Fruit fly (Drosophila melanogaster) whole organism, embryonic: ENCODE results near the gene kek6.

Experiments
- Atf-2 ChIP-seq: fragments of 200-800 bp; sonication (Bioruptor generic); optimal IDR thresholded peaks from 2 replicates; lab custom pipeline; 2016; ENCODE audit warnings: missing biosample characterization, missing genetic modification characterization
- Atf3 ChIP-seq: fragments of 200-800 bp; sonication (Bioruptor generic); optimal IDR thresholded peaks from 3 replicates; lab custom pipeline; 2016; ENCODE audit warnings: missing biosample characterization, missing genetic modification characterization
- CG10565 ChIP-seq: fragments of 200-800 bp; sonication (Bioruptor generic); optimal IDR thresholded peaks from 3 replicates; lab custom pipeline; 2016; ENCODE audit warnings: missing biosample characterization, mild to moderate bottlenecking, missing genetic modification characterization
- CG10959 ChIP-seq: fragments of 200-800 bp; sonication (Bioruptor generic); IDR thresholded peaks from 2 replicates; pipeline ENCODE4 v1.3.6; 2022; ENCODE audit warnings: missing biosample characterization, missing genetic modification characterization
- CG11398 ChIP-seq: fragments of 200-800 bp; sonication (Bioruptor generic); optimal IDR thresholded peaks from 2 replicates; lab custom pipeline; 2016; ENCODE audit warnings: missing biosample characterization, missing genetic modification characterization
- CG11560 ChIP-seq: fragments of 200-800 bp; sonication (Bioruptor generic); IDR thresholded peaks from 3 replicates; pipeline ENCODE4 v1.3.6; 2022; ENCODE audit warnings: missing biosample characterization, missing genetic modification characterization
- CG12104 ChIP-seq: fragments of 200-800 bp; sonication (Bioruptor generic); optimal IDR thresholded peaks from 3 replicates; lab custom pipeline; 2016; ENCODE audit warnings: missing biosample characterization, missing genetic modification characterization
- CG12744 ChIP-seq: fragments of 200-800 bp; sonication (Bioruptor generic); optimal IDR thresholded peaks from 2 replicates; lab custom pipeline; 2016; ENCODE audit warnings: missing biosample characterization, missing genetic modification characterization
- CG14860 ChIP-seq: fragments of 200-800 bp; sonication (Bioruptor generic); IDR thresholded peaks from 3 replicates; pipeline ENCODE4 v1.3.6; 2022; ENCODE audit warnings: missing biosample characterization, missing genetic modification characterization; ENCODE audit not compliant: partially characterized antibody
- CG15514 ChIP-seq: fragments of 200-800 bp; sonication (Bioruptor generic); optimal IDR thresholded peaks from 3 replicates; lab custom pipeline; 2017; ENCODE audit warnings: missing biosample characterization, missing genetic modification characterization, mild to moderate bottlenecking, moderate library complexity, missing genetic modification reagents
- CG1603 ChIP-seq: fragments of 200-800 bp; sonication (Bioruptor generic); optimal IDR thresholded peaks from 2 replicates; lab custom pipeline; 2019; ENCODE audit warnings: missing biosample characterization, mild to moderate bottlenecking, missing genetic modification characterization, moderate library complexity
- CG16863 ChIP-seq: fragments of 200-800 bp; sonication (Bioruptor generic); optimal IDR thresholded peaks from 3 replicates; lab custom pipeline; 2016; ENCODE audit warnings: missing biosample characterization, missing genetic modification characterization
- CG2120 ChIP-seq: fragments of 200-800 bp; sonication (Bioruptor generic); optimal IDR thresholded peaks from 3 replicates; lab custom pipeline; 2016; ENCODE audit warnings: missing biosample characterization, missing genetic modification characterization
- CG3065 ChIP-seq: fragments of 200-800 bp; sonication (Bioruptor generic); optimal IDR thresholded peaks from 2 replicates; lab custom pipeline; 2016; ENCODE audit warnings: missing biosample characterization, missing genetic modification characterization
- CG34422 ChIP-seq: fragments of 200-800 bp; sonication (Bioruptor generic); IDR thresholded peaks from 3 replicates; pipeline ENCODE4 v1.3.6; 2022; ENCODE audit warnings: missing biosample characterization, missing genetic modification characterization
- CG4424 ChIP-seq: fragments of 200-800 bp; sonication (Bioruptor generic); optimal IDR thresholded peaks from 3 replicates; lab custom pipeline; 2016; ENCODE audit warnings: missing biosample characterization, missing genetic modification characterization
- CG4617 ChIP-seq: fragments of 200-800 bp; sonication (Bioruptor generic); optimal IDR thresholded peaks from 3 replicates; lab custom pipeline; 2016; ENCODE audit warnings: missing biosample characterization, missing genetic modification characterization, borderline replicate concordance
- CG6791 ChIP-seq: fragments of 200-800 bp; sonication (Bioruptor generic); IDR thresholded peaks from 3 replicates; pipeline ENCODE4 v1.3.6; 2022; ENCODE audit warnings: missing biosample characterization, missing genetic modification characterization; ENCODE audit not compliant: partially characterized antibody
- CG7372 ChIP-seq: fragments of 200-800 bp; sonication (Bioruptor generic); IDR thresholded peaks from 2 replicates; pipeline ENCODE4 v1.3.6; 2022; ENCODE audit warnings: missing biosample characterization, missing genetic modification characterization
- CHES-1-like ChIP-seq: fragments of 200-800 bp; sonication (Bioruptor generic); optimal IDR thresholded peaks from 2 replicates; lab custom pipeline; 2016; ENCODE audit warnings: missing biosample characterization, missing genetic modification characterization
- Camta ChIP-seq: fragments of 200-800 bp; sonication (Bioruptor generic); optimal IDR thresholded peaks from 2 replicates; lab custom pipeline; 2016; ENCODE audit warnings: missing biosample characterization, missing genetic modification characterization
- D ChIP-seq, 2 experiments: fragments of 200-800 bp in 1 of 2; fragments of >200 bp in 1 of 2; sonication (Bioruptor generic) in 1 of 2; optimal IDR thresholded peaks; 2 replicates in 1 of 2; 3 replicates in 1 of 2; lab custom pipeline; 2017; ENCODE audit warnings: mild to moderate bottlenecking in 1 of 2, missing biosample characterization in 1 of 2, missing genetic modification characterization in 1 of 2, missing genetic modification reagents in 1 of 2
- Doc3 ChIP-seq: fragments of 200-800 bp; sonication (Bioruptor generic); IDR thresholded peaks from 3 replicates; pipeline ENCODE4 v1.3.6; 2022; ENCODE audit warnings: missing biosample characterization, missing genetic modification characterization; ENCODE audit not compliant: partially characterized antibody
- Jarid2 ChIP-seq: fragments of 200-800 bp; sonication (Bioruptor generic); optimal IDR thresholded peaks from 3 replicates; lab custom pipeline; 2017; ENCODE audit warnings: mild to moderate bottlenecking, missing biosample characterization, missing genetic modification reagents, missing genetic modification characterization
- MTF-1 ChIP-seq: fragments of 200-800 bp; sonication (Bioruptor generic); optimal IDR thresholded peaks from 2 replicates; lab custom pipeline; 2018; ENCODE audit warnings: missing biosample characterization, mild to moderate bottlenecking, missing genetic modification characterization, borderline replicate concordance
- Pdp1 ChIP-seq, 2 experiments: fragments of 200-800 bp; sonication (Bioruptor generic); optimal IDR thresholded peaks; 3 replicates each; lab custom pipeline; 2016; ENCODE audit warnings: missing biosample characterization in 2 of 2, missing genetic modification characterization in 2 of 2, mild to moderate bottlenecking in 1 of 2, moderate library complexity in 1 of 2
- Ravus ChIP-seq: fragments of 200-800 bp; sonication (Bioruptor generic); IDR thresholded peaks from 2 replicates; pipeline ENCODE4 v1.3.6; 2022; ENCODE audit warnings: missing biosample characterization, missing genetic modification characterization
- Rx ChIP-seq: fragments of 200-800 bp; sonication (Bioruptor generic); IDR thresholded peaks from 2 replicates; pipeline ENCODE4 v1.3.6; 2022; ENCODE audit warnings: missing biosample characterization, missing genetic modification characterization
- Six4 ChIP-seq: fragments of 200-800 bp; sonication (Bioruptor generic); optimal IDR thresholded peaks from 2 replicates; lab custom pipeline; 2016; ENCODE audit warnings: missing biosample characterization, missing genetic modification characterization
- ap ChIP-seq: fragments of 200-800 bp; sonication (Bioruptor generic); IDR thresholded peaks from 2 replicates; pipeline ENCODE4 v1.3.6; 2022; ENCODE audit warnings: missing biosample characterization, missing genetic modification characterization
- btn ChIP-seq: fragments of 200-800 bp; sonication (Bioruptor generic); optimal IDR thresholded peaks from 2 replicates; lab custom pipeline; 2016; ENCODE audit warnings: missing biosample characterization, missing genetic modification characterization
- cad ChIP-seq: fragments of >200 bp; optimal IDR thresholded peaks from 2 replicates; lab custom pipeline; 2017; ENCODE audit warnings: missing biosample characterization, missing genetic modification characterization
- chinmo ChIP-seq: fragments of 200-800 bp; sonication (Bioruptor generic); IDR thresholded peaks from 4 replicates; pipeline ENCODE4 v1.3.6; 2022; ENCODE audit warnings: missing biosample characterization, missing genetic modification characterization; ENCODE audit not compliant: partially characterized antibody
- ci ChIP-seq: fragments of 200-800 bp; sonication (Bioruptor generic); IDR thresholded peaks from 3 replicates; pipeline ENCODE4 v1.3.6; 2022; ENCODE audit warnings: missing biosample characterization, missing genetic modification characterization
- dimm ChIP-seq: fragments of 200-800 bp; sonication (Bioruptor generic); IDR thresholded peaks from 2 replicates; pipeline ENCODE4 v1.3.6; 2022; ENCODE audit warnings: missing biosample characterization, missing genetic modification characterization
- hb ChIP-seq: fragments of 200-800 bp; sonication (Bioruptor generic); IDR thresholded peaks from 3 replicates; pipeline ENCODE4 v1.3.6; 2022; ENCODE audit warnings: missing biosample characterization, missing genetic modification characterization; ENCODE audit not compliant: partially characterized antibody
- inv ChIP-seq: fragments of 200-800 bp; sonication (Bioruptor generic); IDR thresholded peaks from 2 replicates; pipeline ENCODE4 v1.3.6; 2022; ENCODE audit warnings: missing biosample characterization, missing genetic modification characterization; ENCODE audit not compliant: partially characterized antibody
- kay ChIP-seq: fragments of 200-800 bp; sonication (Bioruptor generic); optimal IDR thresholded peaks from 2 replicates; lab custom pipeline; 2016; ENCODE audit warnings: missing biosample characterization, missing genetic modification characterization
- lov ChIP-seq, 2 experiments: fragments of 200-800 bp in 1 of 2; fragments of >200 bp in 1 of 2; sonication (Bioruptor generic) in 1 of 2; IDR thresholded peaks in 1 of 2; optimal IDR thresholded peaks in 1 of 2; 2 replicates in 1 of 2; 3 replicates in 1 of 2; pipeline versions ENCODE4 v1.3.6 to Lab custom; 2017 to 2022; ENCODE audit warnings: missing biosample characterization in 1 of 2, missing genetic modification characterization in 1 of 2
- mirr ChIP-seq: fragments of 200-800 bp; sonication (Bioruptor generic); optimal IDR thresholded peaks from 3 replicates; lab custom pipeline; 2018; ENCODE audit warnings: missing biosample characterization, mild to moderate bottlenecking, missing genetic modification characterization
- onecut ChIP-seq: fragments of 200-800 bp; sonication (Bioruptor generic); IDR thresholded peaks from 2 replicates; pipeline ENCODE4 v1.3.6; 2022; ENCODE audit warnings: missing biosample characterization, missing genetic modification characterization
- prd ChIP-seq, 3 experiments: fragments of >200 bp in 2 of 3; fragments of 200-800 bp in 1 of 3; sonication (Bioruptor generic) in 1 of 3; optimal IDR thresholded peaks in 2 of 3; IDR thresholded peaks in 1 of 3; 2 replicates in 2 of 3; 3 replicates in 1 of 3; pipeline versions ENCODE4 v1.3.6 to Lab custom; 2017 to 2022; ENCODE audit warnings: missing biosample characterization in 1 of 3, missing genetic modification characterization in 1 of 3
- repo ChIP-seq: fragments of 200-800 bp; sonication (Bioruptor generic); optimal IDR thresholded peaks from 2 replicates; lab custom pipeline; 2016; ENCODE audit warnings: missing biosample characterization, missing genetic modification characterization
- stwl ChIP-seq: fragments of 200-800 bp; sonication (Bioruptor generic); optimal IDR thresholded peaks from 3 replicates; lab custom pipeline; 2018; ENCODE audit warnings: missing biosample characterization, mild to moderate bottlenecking, missing genetic modification characterization, moderate library complexity
- tap ChIP-seq: fragments of 200-800 bp; optimal IDR thresholded peaks from 3 replicates; lab custom pipeline; 2019; ENCODE audit warnings: missing biosample characterization, mild to moderate bottlenecking, missing genetic modification characterization, moderate library complexity
- toy ChIP-seq: fragments of 200-800 bp; sonication (Bioruptor generic); IDR thresholded peaks from 2 replicates; pipeline ENCODE4 v1.3.6; 2022; ENCODE audit warnings: missing biosample characterization, missing genetic modification characterization
- trem ChIP-seq: fragments of 200-800 bp; optimal IDR thresholded peaks from 3 replicates; lab custom pipeline; 2019; ENCODE audit warnings: missing biosample characterization, mild to moderate bottlenecking, missing genetic modification characterization, moderate library complexity
- ttk ChIP-seq: fragments of 200-800 bp; sonication (Bioruptor generic); IDR thresholded peaks from 2 replicates; pipeline ENCODE4 v2.1.2; 2022; ENCODE audit warnings: missing biosample characterization, missing genetic modification characterization
- unc-4 ChIP-seq: fragments of 200-800 bp; sonication (Bioruptor generic); IDR thresholded peaks from 2 replicates; pipeline ENCODE4 v1.3.6; 2022; ENCODE audit warnings: missing biosample characterization, missing genetic modification characterization; ENCODE audit not compliant: partially characterized antibody

Gene kek6

DNA sequence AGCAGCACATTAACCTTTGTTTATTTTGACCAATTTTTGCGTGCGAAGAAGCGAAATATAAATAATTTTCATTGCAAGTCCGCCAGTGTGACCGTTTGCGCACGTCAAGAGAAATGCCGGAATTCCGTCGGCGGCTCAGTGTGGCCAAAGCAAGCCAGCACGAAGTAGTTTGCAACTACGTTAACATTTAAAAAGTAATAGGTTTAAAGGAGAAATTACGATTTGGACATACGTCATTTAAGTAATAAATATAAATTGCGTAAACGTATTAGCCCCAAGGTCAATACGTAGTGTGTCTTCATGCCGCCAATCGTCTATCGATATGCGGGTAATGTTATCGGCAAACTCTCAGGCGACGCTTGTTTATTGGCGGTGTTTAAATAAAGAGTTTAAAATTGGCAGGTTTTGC lies 41.3 kb upstream of the kek6 start, which contains the start of the genes pygo and rod (continued):
- no peak for TF ChIP-seq CG4424 (GFP tag; lab: Kevin White, UChicago)
- TF ChIP-seq MTF-1 (GFP tag; lab: Kevin White, UChicago) = no peak
- TF ChIP-seq CG4617 (GFP tag; lab: Kevin White, UChicago) = peak; percentile 25
- TF ChIP-seq prd (optimal IDR thresholded peaks at IDR 0.05; lab: Kevin White, UChicago) = no peak
- TF ChIP-seq prd (GFP tag; IDR thresholded peaks at IDR 0.05; lab: Robert Waterston, UW) = 0 out of 3 replicates have a peak, but pooled peaks have one; percentile 5
- no peak for TF ChIP-seq CG11560
- TF ChIP-seq Atf-2 (GFP tag; lab: Kevin White, UChicago) = no peak
- TF ChIP-seq kay = no peak
- TF ChIP-seq Doc3 (GFP tag; lab: Robert Waterston, UW) = peak; percentile 64; the same call in 2 of the 3 replicates
- TF ChIP-seq CG14860 (GFP tag; lab: Robert Waterston, UW) = peak; percentile 65
- TF ChIP-seq CG6791 (GFP tag; lab: Robert Waterston, UW) = peak; percentile 63; the same call in 2 of the 3 replicates
- peak; percentile 72 for TF ChIP-seq trem (tag; lab: Kevin White, UChicago)
- no peak for TF ChIP-seq CG12744 (GFP tag; lab: Kevin White, UChicago)
- no peak for TF ChIP-seq toy
- no peak for TF ChIP-seq btn (GFP tag; lab: Kevin White, UChicago)
- TF ChIP-seq D (optimal IDR thresholded peaks at IDR 0.05; lab: Kevin White, UChicago) = no peak
- TF ChIP-seq D (GFP tag; optimal IDR thresholded peaks at IDR 0.05; lab: Kevin White, UChicago) = no peak
- TF ChIP-seq CG11398 (GFP tag; lab: Kevin White, UChicago) = no peak
- no peak for TF ChIP-seq Six4
- TF ChIP-seq hb (GFP tag; lab: Robert Waterston, UW) = peak; percentile 72; the same call in 2 of the 3 replicates
- peak; percentile 47 for TF ChIP-seq inv
- peak; percentile 13 for TF ChIP-seq CHES-1-like (GFP tag; lab: Kevin White, UChicago)
- TF ChIP-seq ap (GFP tag; lab: Robert Waterston, UW) = no peak
- TF ChIP-seq chinmo (GFP tag; lab: Robert Waterston, UW) = 0 out of 4 replicates have a peak, but pooled peaks have one; percentile 60
- TF ChIP-seq unc-4 = peak; percentile 67
- no peak for TF ChIP-seq CG7372 (GFP tag; lab: Robert Waterston, UW)
- no peak for TF ChIP-seq Rx (GFP tag; lab: Robert Waterston, UW)
- TF ChIP-seq CG34422 (GFP tag; lab: Robert Waterston, UW) = peak; percentile 50; the same call in 1 of the 3 replicates
- no peak for TF ChIP-seq repo (GFP tag; lab: Kevin White, UChicago)
- TF ChIP-seq onecut (GFP tag; lab: Robert Waterston, UW) = no peak
- TF ChIP-seq ttk = no peak
- TF ChIP-seq dimm (GFP tag; lab: Robert Waterston, UW) = no peak
- TF ChIP-seq lov (optimal IDR thresholded peaks at IDR 0.05; lab: Kevin White, UChicago) = no peak
- no peak for TF ChIP-seq lov (GFP tag; IDR thresholded peaks at IDR 0.05; lab: Robert Waterston, UW)
- no peak for TF ChIP-seq Ravus
- peak; percentile 90 for TF ChIP-seq stwl
- no peak for TF ChIP-seq CG10565
- no peak for TF ChIP-seq CG16863 (GFP tag; lab: Kevin White, UChicago)
- no peak for TF ChIP-seq CG10959 (GFP tag; lab: Robert Waterston, UW)
- TF ChIP-seq CG1603 (tag; lab: Kevin White, UChicago) = peak; percentile 77
- peak; percentile 0 for TF ChIP-seq Camta (GFP tag; lab: Kevin White, UChicago)
- peak; percentile 28; the same call in 1 of the 3 replicates for TF ChIP-seq ci (GFP tag; lab: Robert Waterston, UW)
- no peak for TF ChIP-seq cad (GFP tag; lab: Kevin White, UChicago)
- TF ChIP-seq CG15514 = peak; percentile 92
- no peak for TF ChIP-seq Jarid2 (GFP tag; lab: Kevin White, UChicago)
- TF ChIP-seq tap (tag; lab: Kevin White, UChicago) = no peak
- TF ChIP-seq CG12104 (GFP tag; lab: Kevin White, UChicago) = no peak
- TF ChIP-seq Pdp1 (GFP tag; optimal IDR thresholded peaks at IDR 0.05; lab: Kevin White, UChicago) = no peak
- TF ChIP-seq CG3065 (GFP tag; lab: Kevin White, UChicago) = no peak
- no peak for TF ChIP-seq Atf3 (GFP tag; lab: Kevin White, UChicago)
- TF ChIP-seq CG2120 = peak; percentile 20
- no peak for TF ChIP-seq mirr (GFP tag; lab: Kevin White, UChicago)
